Fruit fly (Drosophila melanogaster) whole organism, embryonic: ENCODE measurements around the gene lectin-24Db.

Experiments used
- Blimp-1 ChIP-seq: fragments of 200-800 bp; sonication (Bioruptor generic); optimal IDR thresholded peaks from 3 replicates; lab custom pipeline; 2018; ENCODE audit warnings: missing biosample characterization, missing genetic modification characterization, mild to moderate bottlenecking, moderate library complexity, missing genetic modification reagents
- CG10565 ChIP-seq: fragments of 200-800 bp; sonication (Bioruptor generic); optimal IDR thresholded peaks from 3 replicates; lab custom pipeline; 2016; ENCODE audit warnings: missing biosample characterization, mild to moderate bottlenecking, missing genetic modification characterization
- CG11247 ChIP-seq: fragments of 200-800 bp; sonication (Bioruptor generic); IDR thresholded peaks from 2 replicates; pipeline ENCODE4 v1.3.6; 2022; ENCODE audit warnings: missing biosample characterization, missing genetic modification characterization
- CG12155 ChIP-seq: fragments of 200-800 bp; sonication (Bioruptor generic); optimal IDR thresholded peaks from 3 replicates; lab custom pipeline; 2016; ENCODE audit warnings: missing biosample characterization, missing genetic modification characterization
- CG12391 ChIP-seq: fragments of 200-800 bp; sonication (Bioruptor generic); optimal IDR thresholded peaks from 3 replicates; lab custom pipeline; 2018; ENCODE audit warnings: missing biosample characterization, mild to moderate bottlenecking, missing genetic modification characterization, moderate library complexity
- CG12769 ChIP-seq: fragments of 200-800 bp; sonication (Bioruptor generic); optimal IDR thresholded peaks from 2 replicates; lab custom pipeline; 2019; ENCODE audit warnings: missing biosample characterization, mild to moderate bottlenecking, missing genetic modification characterization, moderate library complexity
- CG16813 ChIP-seq: fragments of 200-800 bp; sonication (Bioruptor generic); IDR thresholded peaks from 3 replicates; pipeline ENCODE4 v1.3.6; 2022; ENCODE audit warnings: missing biosample characterization, missing genetic modification characterization; ENCODE audit not compliant: partially characterized antibody
- CG17612 ChIP-seq: fragments of 200-800 bp; sonication (Bioruptor generic); IDR thresholded peaks from 2 replicates; pipeline ENCODE4 v1.3.6; 2022; ENCODE audit warnings: missing biosample characterization, missing genetic modification characterization
- CG18262 ChIP-seq: fragments of 200-800 bp; optimal IDR thresholded peaks from 3 replicates; lab custom pipeline; 2019; ENCODE audit warnings: missing biosample characterization, mild to moderate bottlenecking, missing genetic modification characterization, moderate library complexity
- CG31441 ChIP-seq: fragments of 200-800 bp; sonication (Bioruptor generic); IDR thresholded peaks from 2 replicates; pipeline ENCODE4 v1.3.6; 2022; ENCODE audit warnings: missing biosample characterization, missing genetic modification characterization
- CG3281 ChIP-seq: fragments of 200-800 bp; sonication (Bioruptor generic); optimal IDR thresholded peaks from 3 replicates; lab custom pipeline; 2017; ENCODE audit warnings: missing biosample characterization, mild to moderate bottlenecking, missing genetic modification characterization
- CG34422 ChIP-seq: fragments of 200-800 bp; sonication (Bioruptor generic); IDR thresholded peaks from 3 replicates; pipeline ENCODE4 v1.3.6; 2022; ENCODE audit warnings: missing biosample characterization, missing genetic modification characterization
- CG4424 ChIP-seq: fragments of 200-800 bp; sonication (Bioruptor generic); optimal IDR thresholded peaks from 3 replicates; lab custom pipeline; 2016; ENCODE audit warnings: missing biosample characterization, missing genetic modification characterization
- CG9797 ChIP-seq: fragments of 200-800 bp; sonication (Bioruptor generic); optimal IDR thresholded peaks from 3 replicates; lab custom pipeline; 2018; ENCODE audit warnings: missing biosample characterization, mild to moderate bottlenecking, missing genetic modification characterization
- CG9932 ChIP-seq: fragments of 200-800 bp; sonication (Bioruptor generic); IDR thresholded peaks from 2 replicates; pipeline ENCODE4 v1.3.6; 2022; ENCODE audit warnings: missing biosample characterization, missing genetic modification characterization
- Dbx ChIP-seq: fragments of 200-800 bp; sonication (Bioruptor generic); IDR thresholded peaks from 3 replicates; pipeline ENCODE4 v1.3.6; 2022; ENCODE audit warnings: missing biosample characterization, missing genetic modification characterization
- Dip3 ChIP-seq: fragments of 200-800 bp; sonication (Bioruptor generic); optimal IDR thresholded peaks from 3 replicates; lab custom pipeline; 2016; ENCODE audit warnings: missing biosample characterization, missing genetic modification characterization
- E2f2 ChIP-seq: fragments of 200-800 bp; sonication (Bioruptor generic); IDR thresholded peaks from 2 replicates; pipeline ENCODE4 v1.3.6; 2022; ENCODE audit warnings: missing biosample characterization, missing genetic modification characterization
- Ets97D ChIP-seq: fragments of 200-800 bp; sonication (Bioruptor generic); optimal IDR thresholded peaks from 3 replicates; lab custom pipeline; 2016; ENCODE audit warnings: missing biosample characterization, missing genetic modification characterization
- Hr51 ChIP-seq, 2 experiments: fragments of 200-800 bp; sonication (Bioruptor generic); optimal IDR thresholded peaks; 2 replicates in 1 of 2; 3 replicates in 1 of 2; lab custom pipeline; 2016 to 2018; ENCODE audit warnings: missing biosample characterization in 2 of 2, missing genetic modification characterization in 2 of 2, mild to moderate bottlenecking in 1 of 2, moderate library complexity in 1 of 2
- Kr ChIP-seq: fragments of 200-800 bp; sonication (Bioruptor generic); optimal IDR thresholded peaks from 2 replicates; lab custom pipeline; 2017; ENCODE audit warnings: missing biosample characterization, mild to moderate bottlenecking, missing genetic modification characterization
- Myb ChIP-seq: fragments of 200-800 bp; sonication (Bioruptor generic); optimal IDR thresholded peaks from 2 replicates; lab custom pipeline; 2016; ENCODE audit warnings: missing biosample characterization, missing genetic modification characterization
- Nf-YA ChIP-seq: fragments of 200-800 bp; sonication (Bioruptor generic); IDR thresholded peaks from 2 replicates; pipeline ENCODE4 v1.3.6; 2022; ENCODE audit warnings: missing biosample characterization, missing genetic modification characterization
- Side ChIP-seq: fragments of 200-800 bp; sonication (Bioruptor generic); optimal IDR thresholded peaks from 2 replicates; lab custom pipeline; 2016; ENCODE audit warnings: missing biosample characterization, missing genetic modification characterization
- TFAM ChIP-seq: fragments of 200-800 bp; sonication (Bioruptor generic); optimal IDR thresholded peaks from 2 replicates; lab custom pipeline; 2017; ENCODE audit warnings: missing biosample characterization, missing genetic modification characterization, inconsistent platforms
- Tbp ChIP-seq: fragments of >200 bp; optimal IDR thresholded peaks from 2 replicates; lab custom pipeline; 2018; ENCODE audit warnings: missing biosample characterization, missing genetic modification characterization
- Trl ChIP-seq, 3 experiments: fragments of >200 bp in 2 of 3; fragments of 200-800 bp in 1 of 3; sonication (Bioruptor generic) in 1 of 3; optimal IDR thresholded peaks; 2 replicates in 1 of 3; 3 replicates in 2 of 3; lab custom pipeline; 2016 to 2017; ENCODE audit warnings: missing biosample characterization in 1 of 3, missing genetic modification characterization in 1 of 3
- Xbp1 ChIP-seq: fragments of 200-800 bp; sonication (Bioruptor generic); optimal IDR thresholded peaks from 3 replicates; lab custom pipeline; 2016; ENCODE audit warnings: missing biosample characterization, mild to moderate bottlenecking, missing genetic modification characterization
- ap ChIP-seq: fragments of 200-800 bp; sonication (Bioruptor generic); IDR thresholded peaks from 2 replicates; pipeline ENCODE4 v1.3.6; 2022; ENCODE audit warnings: missing biosample characterization, missing genetic modification characterization
- az2 ChIP-seq: fragments of 200-800 bp; sonication (Bioruptor generic); optimal IDR thresholded peaks from 3 replicates; lab custom pipeline; 2016; ENCODE audit warnings: missing biosample characterization, missing genetic modification characterization
- dmrt99B ChIP-seq: fragments of 200-800 bp; sonication (Bioruptor generic); optimal IDR thresholded peaks from 2 replicates; lab custom pipeline; 2018; ENCODE audit warnings: missing biosample characterization, mild to moderate bottlenecking, missing genetic modification characterization, moderate library complexity
- dpn ChIP-seq, 2 experiments: fragments of 200-800 bp; sonication (Bioruptor generic); optimal IDR thresholded peaks; 3 replicates each; lab custom pipeline; 2016; ENCODE audit warnings: missing biosample characterization in 2 of 2, missing genetic modification characterization in 2 of 2
- ftz-f1 ChIP-seq: fragments of 200-800 bp; sonication (Bioruptor generic); optimal IDR thresholded peaks from 2 replicates; lab custom pipeline; 2016; ENCODE audit warnings: missing biosample characterization, missing genetic modification characterization
- ken ChIP-seq: fragments of 200-800 bp; sonication (Bioruptor generic); IDR thresholded peaks from 3 replicates; pipeline ENCODE4 v1.3.6; 2022; ENCODE audit warnings: missing biosample characterization, missing genetic modification characterization
- lab ChIP-seq: fragments of 200-800 bp; sonication (Bioruptor generic); optimal IDR thresholded peaks from 3 replicates; lab custom pipeline; 2017; ENCODE audit warnings: missing biosample characterization, missing genetic modification characterization, mild to moderate bottlenecking, moderate library complexity, missing genetic modification reagents
- lmd ChIP-seq: fragments of 200-800 bp; sonication (Bioruptor generic); IDR thresholded peaks from 2 replicates; pipeline ENCODE4 v1.3.6; 2022; ENCODE audit warnings: missing biosample characterization, missing genetic modification characterization
- mirr ChIP-seq: fragments of 200-800 bp; sonication (Bioruptor generic); optimal IDR thresholded peaks from 3 replicates; lab custom pipeline; 2018; ENCODE audit warnings: missing biosample characterization, mild to moderate bottlenecking, missing genetic modification characterization
- nerfin-1 ChIP-seq: fragments of 200-800 bp; sonication (Bioruptor generic); optimal IDR thresholded peaks from 3 replicates; lab custom pipeline; 2019; ENCODE audit warnings: missing biosample characterization, mild to moderate bottlenecking, missing genetic modification characterization, moderate library complexity
- oc ChIP-seq: fragments of 200-800 bp; sonication (Bioruptor generic); optimal IDR thresholded peaks from 2 replicates; lab custom pipeline; 2018; ENCODE audit warnings: missing biosample characterization, mild to moderate bottlenecking, missing genetic modification characterization, moderate library complexity
- otp ChIP-seq: fragments of 200-800 bp; sonication (Bioruptor generic); IDR thresholded peaks from 3 replicates; pipeline ENCODE4, ENCODE4 v1.3.6; 2022; ENCODE audit warnings: missing biosample characterization, missing genetic modification characterization
- pfk ChIP-seq: fragments of 200-800 bp; sonication (Bioruptor generic); optimal IDR thresholded peaks from 2 replicates; lab custom pipeline; 2018; ENCODE audit warnings: missing biosample characterization, mild to moderate bottlenecking, missing genetic modification characterization, moderate library complexity
- pzg ChIP-seq: fragments of 200-800 bp; sonication (Bioruptor generic); optimal IDR thresholded peaks from 3 replicates; lab custom pipeline; 2018; ENCODE audit warnings: missing biosample characterization, mild to moderate bottlenecking, missing genetic modification characterization, moderate library complexity
- ro ChIP-seq: fragments of 200-800 bp; sonication (Bioruptor generic); IDR thresholded peaks from 2 replicates; pipeline ENCODE4 v1.3.6; 2022; ENCODE audit warnings: missing biosample characterization, missing genetic modification characterization
- sens ChIP-seq: fragments of 200-800 bp; sonication (Bioruptor generic); peaks from one replicate; lab custom pipeline; 2016; ENCODE audit warnings: missing biosample characterization, missing genetic modification characterization
- slbo ChIP-seq: fragments of 200-800 bp; sonication (Bioruptor generic); IDR thresholded peaks from 2 replicates; pipeline ENCODE4 v1.3.6; 2022; ENCODE audit warnings: missing biosample characterization, missing genetic modification characterization
- sr ChIP-seq: fragments of 200-800 bp; sonication (Bioruptor generic); IDR thresholded peaks from 3 replicates; pipeline ENCODE4 v1.3.6; 2022; ENCODE audit warnings: missing biosample characterization, missing genetic modification characterization
- stc ChIP-seq: fragments of 200-800 bp; sonication (Bioruptor generic); IDR thresholded peaks from 2 replicates; pipeline ENCODE4 v1.3.6; 2022; ENCODE audit warnings: missing biosample characterization, missing genetic modification characterization
- tap ChIP-seq: fragments of 200-800 bp; optimal IDR thresholded peaks from 3 replicates; lab custom pipeline; 2019; ENCODE audit warnings: missing biosample characterization, mild to moderate bottlenecking, missing genetic modification characterization, moderate library complexity
- vnd ChIP-seq: fragments of 200-800 bp; sonication (Bioruptor generic); IDR thresholded peaks from 3 replicates; pipeline ENCODE4 v1.3.6; 2022; ENCODE audit warnings: missing biosample characterization, missing genetic modification characterization; ENCODE audit not compliant: partially characterized antibody
- vvl ChIP-seq: fragments of 200-800 bp; sonication (Bioruptor generic); IDR thresholded peaks from 2 replicates; pipeline ENCODE4 v1.3.6; 2022; ENCODE audit warnings: missing biosample characterization, missing genetic modification characterization
- zen ChIP-seq: fragments of 200-800 bp; sonication (Bioruptor generic); optimal IDR thresholded peaks from 3 replicates; lab custom pipeline; 2018; ENCODE audit warnings: missing biosample characterization, mild to moderate bottlenecking, missing genetic modification characterization, moderate library complexity

The lectin-24Db gene

dm6 chr2L:4224158-4224799, 36.4 kb downstream of the lectin-24Db start (continued):
- peak; percentile 53 for TF ChIP-seq vvl (GFP tag; lab: Robert Waterston, UW)
- no peak for TF ChIP-seq TFAM
- TF ChIP-seq mirr (GFP tag; lab: Kevin White, UChicago): peak; percentile 88
- no peak for TF ChIP-seq CG12155
- TF ChIP-seq Dip3: no peak
- TF ChIP-seq Nf-YA (GFP tag; lab: Robert Waterston, UW): 0 out of 2 replicates have a peak, but pooled peaks have one; percentile 22
- no peak for TF ChIP-seq ken
- TF ChIP-seq zen (tag; lab: Kevin White, UChicago): peak; percentile 1
- TF ChIP-seq CG12391 (tag; lab: Kevin White, UChicago): peak; percentile 29
- no peak for TF ChIP-seq sr (GFP tag; lab: Robert Waterston, UW)
- peak in 1 of 2 experiments; percentile 27 for TF ChIP-seq dpn (GFP tag; optimal IDR thresholded peaks at IDR 0.05; lab: Kevin White, UChicago)
- TF ChIP-seq vnd (GFP tag; lab: Robert Waterston, UW): peak; percentile 50; the same call in 1 of the 3 replicates
- no peak for TF ChIP-seq CG17612 (GFP tag; lab: Robert Waterston, UW)
- no peak for TF ChIP-seq CG10565 (GFP tag; lab: Kevin White, UChicago)
- peak; percentile 60 for TF ChIP-seq Myb
- no peak for TF ChIP-seq ro (GFP tag; lab: Robert Waterston, UW)
- TF ChIP-seq CG34422: 0 out of 3 replicates have a peak, but pooled peaks have one; percentile 14
- TF ChIP-seq oc (tag; lab: Kevin White, UChicago): no peak
- peak; percentile 30 for TF ChIP-seq CG4424 (GFP tag; lab: Kevin White, UChicago)
- no peak for TF ChIP-seq stc (GFP tag; lab: Robert Waterston, UW)
- peak; percentile 30 for TF ChIP-seq az2 (GFP tag; lab: Kevin White, UChicago)
- TF ChIP-seq Kr (GFP tag; lab: Kevin White, UChicago): no peak
- TF ChIP-seq pfk (GFP tag; lab: Kevin White, UChicago): no peak
- peak; percentile 87 for TF ChIP-seq sens (GFP tag; lab: Kevin White, UChicago)
- peak; percentile 57 for TF ChIP-seq CG9932 (GFP tag; lab: Robert Waterston, UW)
- peak; percentile 24 for TF ChIP-seq Blimp-1
- TF ChIP-seq tap (tag; lab: Kevin White, UChicago): peak; percentile 10
- no peak for TF ChIP-seq ap
- no peak for TF ChIP-seq CG9797 (GFP tag; lab: Kevin White, UChicago)
- TF ChIP-seq CG11247 (GFP tag; lab: Robert Waterston, UW): no peak
- no peak for TF ChIP-seq Tbp (GFP tag; lab: Kevin White, UChicago)
- TF ChIP-seq CG18262 (tag; lab: Kevin White, UChicago): peak; percentile 1
- TF ChIP-seq otp (GFP tag; lab: Robert Waterston, UW): no peak
- TF ChIP-seq slbo: peak; percentile 55
- TF ChIP-seq pzg (GFP tag; lab: Kevin White, UChicago): peak; percentile 56
- peak; percentile 37 for TF ChIP-seq Ets97D
- no peak for TF ChIP-seq Xbp1 (GFP tag; lab: Kevin White, UChicago)
- peak; percentile 10 for TF ChIP-seq dmrt99B (tag; lab: Kevin White, UChicago)
- TF ChIP-seq CG3281 (GFP tag; lab: Kevin White, UChicago): peak; percentile 23
- TF ChIP-seq Dbx (GFP tag; lab: Robert Waterston, UW): peak; percentile 57; the same call in 2 of the 3 replicates
- TF ChIP-seq Side (GFP tag; lab: Kevin White, UChicago): peak; percentile 22

dm6 chr2L:4226792-4227191, 38.9 kb downstream of the lectin-24Db start, which contains the start of gene CG3702:
TSS of gene CG3702 (minus strand) at chr2L:4227097.
- TF ChIP-seq nerfin-1 (tag; lab: Kevin White, UChicago) (no peak), lmd (GFP tag; lab: Robert Waterston, UW) (no peak), Trl (optimal IDR thresholded peaks at IDR 0.05; lab: Kevin White, UChicago) (no peak), Trl (GFP tag; optimal IDR thresholded peaks at IDR 0.05; lab: Kevin White, UChicago) (no peak), Hr51 (GFP tag; optimal IDR thresholded peaks at IDR 0.05; lab: Kevin White, UChicago) (no peak), lab (GFP tag; lab: Kevin White, UChicago) (no peak), E2f2 (GFP tag; lab: Robert Waterston, UW) (peak; percentile 8; the same call in 1 of the 2 replicates), CG31441 (GFP tag; lab: Robert Waterston, UW) (no peak), CG16813 (GFP tag; lab: Robert Waterston, UW) (peak; percentile 72), CG12769 (tag; lab: Kevin White, UChicago) (peak; percentile 36), dpn (GFP tag; optimal IDR thresholded peaks at IDR 0.05; lab: Kevin White, UChicago) (no peak), ftz-f1 (GFP tag; lab: Kevin White, UChicago) (no peak)
